Worm (Caenorhabditis elegans): ENCODE measurements around the gene F53E4.2.

DNA sequence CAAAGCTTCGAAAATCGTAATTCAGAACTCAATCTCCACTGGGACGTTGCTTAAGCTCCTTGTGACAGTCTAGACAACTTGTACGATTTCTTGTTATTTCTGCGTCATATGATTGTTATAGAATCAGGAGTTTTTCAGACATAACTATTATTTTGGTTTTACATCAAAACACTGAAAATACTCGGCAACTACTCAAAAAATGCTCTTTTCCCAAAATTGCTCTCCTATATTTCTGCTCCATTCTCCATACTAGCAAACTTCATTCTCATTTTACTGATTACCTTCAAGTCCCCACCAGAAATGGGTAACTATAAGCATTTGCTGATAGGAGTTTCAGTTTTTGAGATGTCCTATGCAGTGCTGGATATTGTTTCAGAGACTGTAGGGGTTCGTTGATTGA is 32.7 kb upstream of the F53E4.2 start, which contains the start of gene C55A1.1:
- TF ChIP-seq W03F9.2 (tag; optimal IDR thresholded peaks at IDR 0.05): no peak
- TF ChIP-seq dao-5 (tag; optimal IDR thresholded peaks at IDR 0.05): no peak
